Worm (Caenorhabditis elegans): Measurements from ENCODE around the gene C03H5.4.

DNA sequence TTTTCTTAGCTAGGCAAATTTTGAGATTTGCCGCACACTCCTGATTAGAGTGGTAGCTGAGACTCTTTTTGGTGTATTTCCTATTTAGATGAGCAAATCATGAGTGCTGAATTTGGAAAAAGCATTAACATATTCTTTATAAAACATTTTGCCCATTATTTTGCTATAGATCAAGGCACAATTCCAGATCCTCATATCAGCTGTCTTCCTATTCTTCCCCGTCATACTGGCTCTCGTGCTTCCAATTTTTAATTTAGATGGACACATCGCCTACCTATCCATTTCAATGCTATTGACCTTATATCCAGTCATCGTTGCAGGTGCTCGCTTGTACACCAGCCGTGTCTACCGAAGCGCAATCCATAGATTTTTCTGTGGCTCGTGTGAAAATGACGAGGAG, 4.9 kb downstream of the C03H5.4 start, which contains the start of gene C03H5.7:
- TF ChIP-seq F57A8.1 (GFP tag; optimal IDR thresholded peaks at IDR 0.05) (no peak), Y95B8A.8 (GFP tag; IDR thresholded peaks at IDR 0.05) (no peak), madf-6 (GFP tag; IDR thresholded peaks at IDR 0.05) (no peak), B0019.2 (GFP tag; conservative IDR thresholded peaks at IDR 0.05) (no peak), attf-6 (GFP tag; IDR thresholded peaks at IDR 0.05) (no peak), pha-4 (tag; optimal IDR thresholded peaks at IDR 0.05) (no peak), lin-35 (GFP tag; optimal IDR thresholded peaks at IDR 0.05) (no peak)
